Worm (Caenorhabditis elegans) whole organism, mixed stage, embryonic: ENCODE results near the gene srv-9.

Source experiments
- M03D4.4 ChIP-seq: sonication (generic microtip); optimal IDR thresholded peaks from 2 replicates; lab custom pipeline; 2017; ENCODE audit warnings: mild to moderate bottlenecking, missing genetic modification characterization, missing compliant biosample characterization
- bed-3 ChIP-seq: fragments of 200-800 bp; sonication (Bioruptor generic); optimal IDR thresholded peaks from 3 replicates; lab custom pipeline; 2018; ENCODE audit warnings: mild to moderate bottlenecking, missing genetic modification characterization, moderate library complexity, missing compliant biosample characterization
- blmp-1 ChIP-seq: fragments of 150-350 bp; optimal IDR thresholded peaks from 2 replicates; lab custom pipeline; 2014; ENCODE audit warnings: missing biosample characterization, missing genetic modification characterization
- ceh-39 ChIP-seq: fragments of 150-350 bp; optimal IDR thresholded peaks from 2 replicates; lab custom pipeline; 2014; ENCODE audit warnings: missing biosample characterization, missing genetic modification characterization
- ceh-43 ChIP-seq: fragments of 200-800 bp; sonication (Bioruptor generic); optimal IDR thresholded peaks from 2 replicates; lab custom pipeline; 2018; ENCODE audit warnings: mild to moderate bottlenecking, missing genetic modification characterization, moderate library complexity, missing compliant biosample characterization
- ceh-83 ChIP-seq: fragments of 200-800 bp; sonication (Bioruptor generic); optimal IDR thresholded peaks from 2 replicates; lab custom pipeline; 2018; ENCODE audit warnings: mild to moderate bottlenecking, missing genetic modification characterization, missing compliant biosample characterization
- cnd-1 ChIP-seq: fragments of 200-800 bp; sonication (Bioruptor generic); optimal IDR thresholded peaks from 2 replicates; lab custom pipeline; 2018; ENCODE audit warnings: mild to moderate bottlenecking, missing genetic modification characterization, missing compliant biosample characterization
- drap-1 ChIP-seq: fragments of 200-800 bp; sonication (Bioruptor generic); optimal IDR thresholded peaks from 3 replicates; lab custom pipeline; 2018; ENCODE audit warnings: mild to moderate bottlenecking, missing genetic modification characterization, missing compliant biosample characterization
- elt-1 ChIP-seq: sonication (generic microtip); optimal IDR thresholded peaks from 2 replicates; lab custom pipeline; 2017; ENCODE audit warnings: missing genetic modification characterization, mild to moderate bottlenecking, missing compliant biosample characterization, antibody characterized with exemption, moderate library complexity, borderline replicate concordance; ENCODE audit not compliant: insufficient read depth
- elt-3 ChIP-seq: fragments of 150-350 bp; optimal IDR thresholded peaks from 2 replicates; lab custom pipeline; 2014; ENCODE audit warnings: missing biosample characterization, missing genetic modification characterization
- ham-2 ChIP-seq: fragments of 200-800 bp; sonication (Bioruptor generic); optimal IDR thresholded peaks from 2 replicates; lab custom pipeline; 2018; ENCODE audit warnings: mild to moderate bottlenecking, missing genetic modification characterization, missing compliant biosample characterization
- hlh-1 ChIP-seq: fragments of 150-350 bp; optimal IDR thresholded peaks from 2 replicates; lab custom pipeline; 2014; ENCODE audit warnings: missing biosample characterization, missing genetic modification reagents, missing genetic modification characterization
- lin-32 ChIP-seq: fragments of 200-800 bp; sonication (Bioruptor generic); optimal IDR thresholded peaks from 2 replicates; lab custom pipeline; 2018; ENCODE audit warnings: mild to moderate bottlenecking, missing genetic modification characterization, missing compliant biosample characterization
- lsy-2 ChIP-seq: fragments of 150-350 bp; optimal IDR thresholded peaks from 2 replicates; lab custom pipeline; 2014; ENCODE audit warnings: missing biosample characterization, missing genetic modification characterization
- mep-1 ChIP-seq: fragments of 150-350 bp; optimal IDR thresholded peaks from 2 replicates; lab custom pipeline; 2017; ENCODE audit warnings: missing biosample characterization, missing genetic modification reagents, missing genetic modification characterization, inconsistent platforms
- mls-2 ChIP-seq: sonication (generic microtip); optimal IDR thresholded peaks from 2 replicates; lab custom pipeline; 2016; ENCODE audit warnings: mild to moderate bottlenecking, missing genetic modification characterization, moderate library complexity, missing compliant biosample characterization
- nhr-12 ChIP-seq: fragments of 150-350 bp; optimal IDR thresholded peaks from 2 replicates; lab custom pipeline; 2014; ENCODE audit warnings: missing biosample characterization, missing genetic modification characterization
- nhr-2 ChIP-seq: fragments of 150-350 bp; optimal IDR thresholded peaks from 2 replicates; lab custom pipeline; 2014; ENCODE audit warnings: missing biosample characterization, missing genetic modification characterization
- nhr-237 ChIP-seq: fragments of 150-350 bp; optimal IDR thresholded peaks from 2 replicates; lab custom pipeline; 2014; ENCODE audit warnings: missing biosample characterization, missing genetic modification characterization
- nhr-28 ChIP-seq: fragments of 150-350 bp; optimal IDR thresholded peaks from 2 replicates; lab custom pipeline; 2014; ENCODE audit warnings: missing biosample characterization, missing genetic modification characterization
- pha-4 ChIP-seq: fragments of 150-350 bp; optimal IDR thresholded peaks from 2 replicates; lab custom pipeline; 2018; ENCODE audit warnings: missing biosample characterization, missing genetic modification reagents, missing genetic modification characterization
- sem-2 ChIP-seq: fragments of 200-800 bp; sonication (Bioruptor generic); optimal IDR thresholded peaks from 2 replicates; lab custom pipeline; 2018; ENCODE audit warnings: mild to moderate bottlenecking, missing genetic modification characterization, missing compliant biosample characterization
- snpc-4 ChIP-seq: fragments of 150-350 bp; optimal IDR thresholded peaks from 2 replicates; lab custom pipeline; 2014; ENCODE audit warnings: missing biosample characterization, missing genetic modification characterization
- sptf-1 ChIP-seq: sonication (generic microtip); optimal IDR thresholded peaks from 2 replicates; lab custom pipeline; 2017; ENCODE audit warnings: mild to moderate bottlenecking, missing genetic modification characterization, moderate library complexity, missing compliant biosample characterization
- unc-120 ChIP-seq: sonication (generic microtip); optimal IDR thresholded peaks from 2 replicates; lab custom pipeline; 2017; ENCODE audit warnings: missing genetic modification characterization, missing compliant biosample characterization; ENCODE audit not compliant: poor library complexity, severe bottlenecking
- unc-39 ChIP-seq: fragments of 150-350 bp; optimal IDR thresholded peaks from 2 replicates; lab custom pipeline; 2014; ENCODE audit warnings: missing biosample characterization, missing genetic modification characterization
- unc-62 ChIP-seq: fragments of 150-350 bp; optimal IDR thresholded peaks from 2 replicates; lab custom pipeline; 2014; ENCODE audit warnings: missing biosample characterization, missing genetic modification reagents, missing genetic modification characterization
- zip-8 ChIP-seq: fragments of 150-350 bp; optimal IDR thresholded peaks from 2 replicates; lab custom pipeline; 2014; ENCODE audit warnings: missing biosample characterization, missing genetic modification characterization
- ztf-11 ChIP-seq: fragments of 150-350 bp; optimal IDR thresholded peaks from 2 replicates; lab custom pipeline; 2014; ENCODE audit warnings: missing biosample characterization, missing genetic modification characterization

srv-9 gene

DNA sequence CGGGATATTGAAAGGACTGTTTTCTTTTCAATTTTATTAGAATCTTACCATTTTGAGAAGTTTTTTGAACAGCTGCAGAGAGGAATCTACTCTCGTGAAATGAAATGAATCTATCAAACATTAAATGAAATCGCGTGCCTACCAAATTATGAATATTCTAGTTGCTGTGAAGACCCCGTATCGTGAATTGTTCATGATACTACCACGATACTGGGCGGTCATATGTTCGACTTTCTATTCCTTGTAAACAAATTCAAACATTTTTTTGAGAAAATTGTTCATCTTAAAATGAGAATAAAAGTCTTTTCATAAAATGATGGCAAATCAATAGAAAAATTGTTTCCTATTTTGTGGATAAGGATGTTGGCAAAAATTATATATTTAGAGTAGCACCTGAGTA lies 37.1 kb downstream of the srv-9 start, which contains the start of gene gcy-34:
TSS of gene gcy-34 (minus strand) at position 101 of the 400 bp plus-strand sequence.
- TF ChIP-seq nhr-2 (tag; lab: Kevin White, UChicago) (no peak), unc-62 (GFP tag; lab: Kevin White, UChicago) (no peak), hlh-1 (tag; lab: Kevin White, UChicago) (no peak), ztf-11 (no peak), lsy-2 (tag; lab: Kevin White, UChicago) (no peak), mls-2 (tag; lab: Kevin White, UChicago) (no peak), sem-2 (GFP tag; lab: Kevin White, UChicago) (no peak), mep-1 (tag; lab: Kevin White, UChicago) (no peak), sptf-1 (tag; lab: Kevin White, UChicago) (no peak), nhr-28 (no peak), elt-3 (tag; lab: Kevin White, UChicago) (no peak), pha-4 (tag; lab: Kevin White, UChicago) (no peak), cnd-1 (no peak), ceh-83 (GFP tag; lab: Kevin White, UChicago) (no peak), bed-3 (GFP tag; lab: Kevin White, UChicago) (no peak), nhr-237 (tag; lab: Kevin White, UChicago) (no peak), unc-39 (tag; lab: Kevin White, UChicago) (no peak)
- TF ChIP-seq, all 35 proteins: peak for 0

DNA sequence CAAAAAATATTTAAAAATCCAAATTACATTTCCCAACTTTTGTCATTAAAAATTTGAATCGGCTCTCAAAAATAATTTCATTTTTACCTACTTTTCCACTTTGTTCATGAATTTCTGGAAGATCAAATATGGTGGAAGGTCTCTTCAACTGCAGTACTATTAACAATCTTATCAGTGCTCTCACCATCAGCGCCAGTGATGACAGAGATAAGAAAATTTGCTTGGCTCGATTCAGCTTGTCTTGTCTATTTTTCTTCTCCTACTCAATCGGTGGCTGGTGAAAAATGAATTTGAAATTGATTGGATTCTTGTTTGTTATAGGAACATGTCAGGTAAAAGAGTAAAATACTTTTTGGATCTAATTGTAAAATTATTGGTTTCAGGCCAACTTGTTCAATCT lies 42.0 kb downstream of the srv-9 start, which contains the start of gene cpz-2:
TSS of gene cpz-2 (plus strand) at position 210 of the 400 bp plus-strand sequence.
- TF ChIP-seq mep-1 (tag; lab: Kevin White, UChicago) (no peak), blmp-1 (tag; lab: Kevin White, UChicago) (no peak), ceh-39 (no peak)

ce11 chrV:13380178-13380577 lies 42.8 kb downstream of the srv-9 start, which contains the start of gene ifbp-1:
Gene ifbp-1, minus strand, starts transcription at chrV:13380262.
- no peak for TF ChIP-seq elt-1 (tag; lab: Kevin White, UChicago)
- no peak for TF ChIP-seq ceh-39
- TF ChIP-seq unc-120, result no peak
- TF ChIP-seq ceh-83 (GFP tag; lab: Kevin White, UChicago), result no peak
- no peak for TF ChIP-seq drap-1
- no peak for TF ChIP-seq ham-2 (GFP tag; lab: Kevin White, UChicago)
- no peak for TF ChIP-seq blmp-1 (tag; lab: Kevin White, UChicago)
- TF ChIP-seq M03D4.4 (tag; lab: Kevin White, UChicago), result no peak
- no peak for TF ChIP-seq mep-1 (tag; lab: Kevin White, UChicago)
- TF ChIP-seq mls-2 (tag; lab: Kevin White, UChicago), result no peak
- TF ChIP-seq snpc-4 (tag; lab: Kevin White, UChicago), result no peak
- no peak for TF ChIP-seq hlh-1 (tag; lab: Kevin White, UChicago)
- no peak for TF ChIP-seq ceh-43 (GFP tag; lab: Kevin White, UChicago)
- no peak for TF ChIP-seq nhr-28
- TF ChIP-seq cnd-1, result no peak
- TF ChIP-seq lin-32 (GFP tag; lab: Kevin White, UChicago), result no peak
- no peak for TF ChIP-seq ztf-11
- no peak for TF ChIP-seq pha-4 (tag; lab: Kevin White, UChicago)
- no peak for TF ChIP-seq sptf-1 (tag; lab: Kevin White, UChicago)
- no peak for TF ChIP-seq unc-62 (GFP tag; lab: Kevin White, UChicago)
- TF ChIP-seq, all 35 proteins: peak for 0

ce11 chrV:13377130-13377529 lies 45.8 kb downstream of the srv-9 start:
- TF ChIP-seq snpc-4 (tag; lab: Kevin White, UChicago), result no peak

DNA sequence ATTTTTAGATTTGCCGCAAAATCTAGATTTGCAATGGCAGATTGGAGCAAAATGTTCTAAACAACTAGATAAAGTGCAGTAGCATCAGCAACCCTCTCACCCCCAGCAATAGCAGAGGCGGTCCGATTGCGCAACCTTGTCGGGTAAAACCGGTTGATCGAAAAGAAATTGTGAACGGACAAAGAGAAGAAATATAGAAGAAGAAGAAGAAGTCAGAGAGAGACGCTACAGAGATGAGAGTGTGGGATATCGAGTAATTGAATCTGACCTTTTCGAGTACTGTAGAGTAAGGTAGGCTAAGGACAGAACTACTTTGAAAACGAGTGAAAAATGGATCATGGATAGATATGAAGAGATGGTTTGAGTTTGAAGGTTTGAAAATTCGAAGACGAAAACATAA lies 47.1 kb downstream of the srv-9 start:
- TF ChIP-seq zip-8 (peak; percentile 62), lin-32 (GFP tag; lab: Kevin White, UChicago) (no peak)

DNA sequence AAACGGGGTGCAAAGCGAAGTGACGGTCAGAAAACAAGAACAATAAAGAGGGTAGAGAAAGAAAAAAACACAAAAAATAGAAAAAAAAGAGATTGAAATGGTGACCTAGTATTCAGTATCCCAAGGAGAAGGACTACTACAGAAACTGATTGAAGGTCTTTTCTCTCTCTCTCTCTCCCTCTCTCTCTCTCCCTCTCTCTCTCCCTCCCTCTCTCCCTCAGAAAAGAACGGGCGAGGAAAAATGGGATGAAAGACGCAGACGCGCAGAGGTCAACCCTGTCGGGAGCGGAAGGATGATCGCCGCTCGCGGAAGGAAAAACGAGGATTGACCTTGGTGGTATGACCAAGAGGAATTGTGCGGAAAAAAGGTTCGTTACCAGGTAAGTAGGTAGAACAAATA lies 48.4 kb downstream of the srv-9 start:
- TF ChIP-seq ceh-83 (GFP tag; lab: Kevin White, UChicago) (no peak), unc-120 (peak; percentile 43), ceh-43 (GFP tag; lab: Kevin White, UChicago) (no peak), nhr-12 (no peak), zip-8 (no peak)
